Fruit fly (Drosophila melanogaster): ENCODE data around the gene CG42724.

DNA sequence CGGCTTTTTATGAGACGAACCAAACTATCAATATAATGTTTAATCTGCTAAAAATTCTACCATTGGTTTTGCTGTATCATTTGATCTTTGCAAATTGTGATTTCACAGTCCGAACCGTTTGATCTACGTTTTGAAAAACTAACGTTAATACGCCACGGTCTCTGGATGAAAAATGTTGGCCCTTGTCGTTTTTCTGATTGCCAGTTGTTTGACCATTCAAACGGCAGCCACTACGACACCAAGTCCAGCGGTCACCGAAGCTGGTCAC is 6.2 kb upstream of the CG42724 start, which contains the start of gene CG42564:
- TF ChIP-seq CG16779 (tag; optimal IDR thresholded peaks at IDR 0.05) = no peak
- no peak for TF ChIP-seq Eip78C (GFP tag)
- TF ChIP-seq CG9139 (GFP tag; optimal IDR thresholded peaks at IDR 0.05) = no peak
- TF ChIP-seq Sox102F (GFP tag; optimal IDR thresholded peaks at IDR 0.05) = no peak
- TF ChIP-seq CG6163 (GFP tag; IDR thresholded peaks at IDR 0.05) = no peak
- no peak for TF ChIP-seq spab (GFP tag; optimal IDR thresholded peaks at IDR 0.05)
- no peak for TF ChIP-seq Hr39 (GFP tag; optimal IDR thresholded peaks at IDR 0.05)
